Fruit fly (Drosophila melanogaster) whole organism, wandering third instar larva: ENCODE data around the gene Hsp23.

ENCODE experiments used
- Dif ChIP-seq: fragments of 200-275, 200-300 bp; sonication (Bioruptor generic); optimal IDR thresholded peaks from 2 replicates; lab custom pipeline; 2018; ENCODE audit warnings: missing biosample characterization, missing genetic modification characterization; ENCODE audit not compliant: partially characterized antibody
- Myc ChIP-seq: fragments of >200 bp; optimal IDR thresholded peaks from 2 replicates; lab custom pipeline; 2017
- Rel ChIP-seq, 2 experiments: fragments of 200-800 bp; sonication (Bioruptor generic) in 1 of 2; optimal IDR thresholded peaks; 2 replicates in 1 of 2; 3 replicates in 1 of 2; lab custom pipeline; 2016 to 2019; ENCODE audit warnings: mild to moderate bottlenecking in 2 of 2, missing biosample characterization in 2 of 2, missing genetic modification characterization in 2 of 2, moderate library complexity in 1 of 2
- lola ChIP-seq: fragments of >200 bp; optimal IDR thresholded peaks from 2 replicates; lab custom pipeline; 2017; ENCODE audit warnings: missing biosample characterization, missing genetic modification characterization

Hsp23 gene

DNA sequence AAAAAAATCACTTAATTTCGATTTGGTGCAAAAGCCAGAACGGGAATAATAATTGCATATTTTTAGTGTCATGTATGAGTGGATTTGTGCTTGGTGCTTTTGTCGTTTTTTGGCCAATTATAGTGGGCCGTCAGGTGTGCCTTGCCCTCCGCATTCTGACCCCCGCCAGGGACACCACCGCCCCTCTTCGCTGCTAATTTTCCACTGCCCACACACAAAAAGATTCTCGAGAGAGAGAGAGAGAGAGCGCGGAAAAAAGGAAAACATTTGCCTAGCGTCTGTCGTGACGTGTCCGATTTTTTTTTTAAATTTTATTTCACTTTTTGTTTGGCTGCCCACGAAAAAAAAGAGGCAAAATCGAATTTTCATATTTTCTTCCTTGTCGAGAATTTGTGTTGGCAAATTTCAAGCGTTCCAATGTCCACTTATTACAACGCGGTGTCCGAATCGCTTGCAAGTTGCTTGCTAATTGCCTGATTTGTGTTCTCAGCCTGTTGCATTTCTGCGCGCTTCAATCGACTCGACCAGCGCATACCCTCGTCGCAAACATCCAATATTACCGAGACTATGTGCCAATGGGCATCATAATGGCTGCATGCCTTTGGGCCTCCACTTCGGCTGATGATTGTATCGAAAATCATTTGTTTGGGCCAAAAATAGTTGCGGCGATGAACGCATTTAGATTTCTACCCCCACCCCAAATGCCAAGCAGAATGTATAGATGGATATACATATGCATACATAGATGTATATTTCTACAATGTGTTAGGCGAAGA, 50.4 kb downstream of the Hsp23 start:
- TF ChIP-seq Dif (GFP tag; lab: Kevin White, UChicago) = peak; percentile 7
- no peak for TF ChIP-seq Rel (GFP tag; optimal IDR thresholded peaks at IDR 0.05; lab: Kevin White, UChicago)
- TF ChIP-seq Rel (tag; optimal IDR thresholded peaks at IDR 0.05; lab: Kevin White, UChicago) = no peak
- no peak for TF ChIP-seq Myc
- TF ChIP-seq lola = no peak
